Fruit fly (Drosophila melanogaster): ENCODE results near the gene CG3847.

CG3847 gene

dm6 chrX:6346926-6347367 lies at the start of gene CG3847:
CG3847 (plus strand) TSS chrX:6347103.
- no peak for TF ChIP-seq CG32264 (GFP tag; optimal IDR thresholded peaks at IDR 0.05)
- no peak for TF ChIP-seq Hr83 (GFP tag; optimal IDR thresholded peaks at IDR 0.05; ENCODE audit: poor library complexity, severe bottlenecking)
- TF ChIP-seq sv (GFP tag; optimal IDR thresholded peaks at IDR 0.05) = no peak
- peak; percentile 39 for TF ChIP-seq h (GFP tag; optimal IDR thresholded peaks at IDR 0.05)
- peak; percentile 39 for TF ChIP-seq OdsH (GFP tag; optimal IDR thresholded peaks at IDR 0.05)
- peak; percentile 56 for TF ChIP-seq br (GFP tag; optimal IDR thresholded peaks at IDR 0.05)
- TF ChIP-seq rgr (GFP tag; optimal IDR thresholded peaks at IDR 0.05) = peak; percentile 63
- TF ChIP-seq fru (GFP tag; optimal IDR thresholded peaks at IDR 0.05) = peak; percentile 9
- TF ChIP-seq Hnf4 (GFP tag; optimal IDR thresholded peaks at IDR 0.05) = peak; percentile 55
- peak; percentile 20 for TF ChIP-seq HLH106 (tag; optimal IDR thresholded peaks at IDR 0.05)
- peak in 1 of 2 experiments; percentile 23 for TF ChIP-seq dl (GFP tag; optimal IDR thresholded peaks at IDR 0.05; ENCODE audit: insufficient read depth in 1 of 2, partially characterized antibody in 2 of 2)
- no peak for TF ChIP-seq Vsx2 (GFP tag; optimal IDR thresholded peaks at IDR 0.05; ENCODE audit: partially characterized antibody)
- TF ChIP-seq Sp1 (GFP tag; optimal IDR thresholded peaks at IDR 0.05) = peak; percentile 55
- TF ChIP-seq dsf (GFP tag; optimal IDR thresholded peaks at IDR 0.05; ENCODE audit: borderline replicate concordance) = peak; percentile 12
- peak; percentile 68 for TF ChIP-seq psq (GFP tag; optimal IDR thresholded peaks at IDR 0.05)
- TF ChIP-seq foxo (GFP tag; optimal IDR thresholded peaks at IDR 0.05) = peak in 1 of 2 experiments; percentile 48
- TF ChIP-seq Rel (GFP tag; optimal IDR thresholded peaks at IDR 0.05) = no peak
- peak; percentile 72 for TF ChIP-seq Rel (tag; optimal IDR thresholded peaks at IDR 0.05)
- peak; percentile 22 for TF ChIP-seq CG9705 (GFP tag; optimal IDR thresholded peaks at IDR 0.05)
- peak; percentile 20 for TF ChIP-seq ey (GFP tag; optimal IDR thresholded peaks at IDR 0.05)
- no peak for TF ChIP-seq Abd-B (GFP tag; optimal IDR thresholded peaks at IDR 0.05)

- TF ChIP-seq N (GFP tag; optimal IDR thresholded peaks at IDR 0.05) (no peak), Rel (GFP tag; optimal IDR thresholded peaks at IDR 0.05) (no peak), Rel (tag; optimal IDR thresholded peaks at IDR 0.05) (peak; percentile 71)
Observed at dm6 chrX:6301052-6301451, 45.9 kb upstream of the CG3847 start, which contains the start of gene CG12219. CG12219 (minus strand) TSS chrX:6301285.

- no peak for TF ChIP-seq Dfd (GFP tag; optimal IDR thresholded peaks at IDR 0.05)
- TF ChIP-seq CG9705 (GFP tag; optimal IDR thresholded peaks at IDR 0.05) = no peak
- no peak for TF ChIP-seq OdsH (GFP tag; optimal IDR thresholded peaks at IDR 0.05)
- TF ChIP-seq CrebA (GFP tag; optimal IDR thresholded peaks at IDR 0.05; ENCODE audit: borderline replicate concordance) = no peak
- no peak for TF ChIP-seq Rel (GFP tag; optimal IDR thresholded peaks at IDR 0.05)
- no peak for TF ChIP-seq Rel (tag; optimal IDR thresholded peaks at IDR 0.05)
Observed at dm6 chrX:6303196-6303595, 43.7 kb upstream of the CG3847 start.

dm6 chrX:6303675-6304074 lies 43.2 kb upstream of the CG3847 start, which contains the start of gene CG3823:
CG3823 (plus strand) TSS chrX:6303975.
- TF ChIP-seq N (GFP tag; optimal IDR thresholded peaks at IDR 0.05) = no peak
- TF ChIP-seq dmrt93B (GFP tag; optimal IDR thresholded peaks at IDR 0.05) = no peak
- TF ChIP-seq OdsH (GFP tag; optimal IDR thresholded peaks at IDR 0.05) = no peak
- no peak for TF ChIP-seq sv (GFP tag; optimal IDR thresholded peaks at IDR 0.05)
- no peak for TF ChIP-seq Jra (GFP tag; optimal IDR thresholded peaks at IDR 0.05)
- TF ChIP-seq psq (GFP tag; optimal IDR thresholded peaks at IDR 0.05) = no peak
- no peak for TF ChIP-seq dl (GFP tag; optimal IDR thresholded peaks at IDR 0.05; ENCODE audit: insufficient read depth in 1 of 2, partially characterized antibody in 2 of 2)
- no peak for TF ChIP-seq Myc (optimal IDR thresholded peaks at IDR 0.05)
- no peak for TF ChIP-seq dsf (GFP tag; optimal IDR thresholded peaks at IDR 0.05; ENCODE audit: borderline replicate concordance)
- TF ChIP-seq Mio (GFP tag; optimal IDR thresholded peaks at IDR 0.05) = no peak

DNA sequence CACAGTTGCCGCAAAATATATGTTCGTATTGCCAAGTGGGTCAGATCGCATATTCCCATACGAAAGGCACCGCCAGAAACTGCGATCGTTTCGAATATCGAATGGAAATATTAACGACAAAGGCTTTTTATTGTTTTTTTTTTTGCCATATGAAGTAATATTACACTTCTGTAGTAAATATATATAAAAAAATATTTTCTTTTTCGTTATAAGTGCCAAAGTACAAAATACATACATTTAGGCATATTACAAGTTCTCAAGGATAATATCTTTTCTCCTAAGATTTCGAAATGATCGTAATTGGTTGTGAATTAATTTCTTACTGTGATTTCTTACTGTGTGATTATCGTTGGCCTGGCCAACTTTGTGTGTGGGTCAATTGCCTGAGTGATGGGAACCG lies 42.7 kb upstream of the CG3847 start:
- TF ChIP-seq Abd-B (GFP tag; optimal IDR thresholded peaks at IDR 0.05) (no peak), foxo (GFP tag; optimal IDR thresholded peaks at IDR 0.05) (peak in 1 of 2 experiments; percentile 24), rgr (GFP tag; optimal IDR thresholded peaks at IDR 0.05) (peak; percentile 7)

DNA sequence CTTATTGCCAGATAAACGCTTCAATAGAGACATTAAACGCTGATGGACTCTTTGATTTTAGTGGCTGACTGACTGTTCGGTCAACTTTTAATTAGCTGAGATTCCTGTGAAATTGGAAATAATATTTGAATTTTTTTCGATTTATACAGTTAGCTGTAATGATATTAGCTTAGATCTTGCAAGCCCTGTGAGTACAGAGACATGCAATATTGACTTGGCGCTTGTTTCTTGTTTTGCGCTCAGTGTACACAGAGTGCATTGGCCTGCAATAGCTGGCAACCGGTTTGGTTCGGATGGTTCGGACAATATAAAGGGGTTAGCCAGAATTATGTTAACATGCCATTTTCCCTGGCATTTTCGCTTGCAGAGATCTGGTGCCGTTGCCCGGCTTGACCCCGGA lies 41.6 kb upstream of the CG3847 start:
- no peak for TF ChIP-seq pan (optimal IDR thresholded peaks at IDR 0.05)
- TF ChIP-seq lola (GFP tag; optimal IDR thresholded peaks at IDR 0.05) = no peak
- TF ChIP-seq br (GFP tag; optimal IDR thresholded peaks at IDR 0.05) = peak; percentile 27
- TF ChIP-seq dl (GFP tag; optimal IDR thresholded peaks at IDR 0.05; ENCODE audit: insufficient read depth in 1 of 2, partially characterized antibody in 2 of 2) = no peak
- peak; percentile 14 for TF ChIP-seq rgr (GFP tag; optimal IDR thresholded peaks at IDR 0.05)
- TF ChIP-seq CG9705 (GFP tag; optimal IDR thresholded peaks at IDR 0.05) = no peak
- TF ChIP-seq jim (GFP tag; optimal IDR thresholded peaks at IDR 0.05) = no peak
- peak; percentile 3 for TF ChIP-seq Sp1 (GFP tag; optimal IDR thresholded peaks at IDR 0.05)
- peak in 1 of 2 experiments; percentile 37 for TF ChIP-seq foxo (GFP tag; optimal IDR thresholded peaks at IDR 0.05)
- TF ChIP-seq sage (GFP tag; optimal IDR thresholded peaks at IDR 0.05) = no peak
- TF ChIP-seq Abd-B (GFP tag; optimal IDR thresholded peaks at IDR 0.05) = no peak
- TF ChIP-seq Mio (GFP tag; optimal IDR thresholded peaks at IDR 0.05) = no peak
- no peak for TF ChIP-seq CG32264 (GFP tag; optimal IDR thresholded peaks at IDR 0.05)
- TF ChIP-seq Dif (GFP tag; optimal IDR thresholded peaks at IDR 0.05; ENCODE audit: partially characterized antibody) = no peak
- peak; percentile 15 for TF ChIP-seq HLH106 (tag; optimal IDR thresholded peaks at IDR 0.05)
- TF ChIP-seq Hnf4 (GFP tag; optimal IDR thresholded peaks at IDR 0.05) = no peak
- TF ChIP-seq dmrt93B (GFP tag; optimal IDR thresholded peaks at IDR 0.05) = no peak
- TF ChIP-seq CrebA (GFP tag; optimal IDR thresholded peaks at IDR 0.05; ENCODE audit: borderline replicate concordance) = no peak
- TF ChIP-seq sv (GFP tag; optimal IDR thresholded peaks at IDR 0.05) = no peak
- no peak for TF ChIP-seq Dfd (GFP tag; optimal IDR thresholded peaks at IDR 0.05)
- TF ChIP-seq dsf (GFP tag; optimal IDR thresholded peaks at IDR 0.05; ENCODE audit: borderline replicate concordance) = no peak
- no peak for TF ChIP-seq Hr78 (GFP tag; optimal IDR thresholded peaks at IDR 0.05)
- TF ChIP-seq brk (GFP tag; optimal IDR thresholded peaks at IDR 0.05) = no peak
- TF ChIP-seq OdsH (GFP tag; optimal IDR thresholded peaks at IDR 0.05) = peak; percentile 19
- TF ChIP-seq tai (GFP tag; optimal IDR thresholded peaks at IDR 0.05) = no peak

All from whole organism, wandering third instar larva.